Worm (Caenorhabditis elegans) whole organism, L4/young adult: ENCODE measurements around the gene srv-28.

Experiments used
- W03F9.2 ChIP-seq: fragments of 150-350 bp; optimal IDR thresholded peaks from 2 replicates; lab custom pipeline; 2014; ENCODE audit warnings: missing biosample characterization, missing genetic modification characterization
- dao-5 ChIP-seq: sonication (generic microtip); optimal IDR thresholded peaks from 2 replicates; lab custom pipeline; 2016; ENCODE audit warnings: missing genotype, missing genetic modification characterization, moderate library complexity, missing compliant biosample characterization

ce11 chrIV:6219429-6219828 lies 43.7 kb downstream of the srv-28 start, which contains the start of gene C49A9.4:
- no peak for TF ChIP-seq W03F9.2 (tag; lab: Kevin White, UChicago)
- TF ChIP-seq dao-5 (tag; lab: Kevin White, UChicago), result no peak
